Worm (Caenorhabditis elegans) whole organism, early embryonic: Measurements from ENCODE around the gene cyd-1.

Experiments
- B0310.2 ChIP-seq: sonication (generic microtip); optimal IDR thresholded peaks from 2 replicates; lab custom pipeline; 2016; ENCODE audit warnings: mild to moderate bottlenecking, missing genetic modification characterization, missing compliant biosample characterization
- F13C5.2 ChIP-seq: sonication (generic microtip); optimal IDR thresholded peaks from 2 replicates; lab custom pipeline; 2017; ENCODE audit warnings: mild to moderate bottlenecking, missing genetic modification characterization, inconsistent platforms, missing compliant biosample characterization
- aly-1 ChIP-seq: sonication (generic microtip); optimal IDR thresholded peaks from 2 replicates; lab custom pipeline; 2016; ENCODE audit warnings: missing genetic modification characterization, missing compliant biosample characterization
- ama-1 ChIP-seq: fragments of 150-350 bp; optimal IDR thresholded peaks from 2 replicates; lab custom pipeline; 2014
- ceh-13 ChIP-seq: fragments of 200-800 bp; sonication (Bioruptor generic); optimal IDR thresholded peaks from 2 replicates; lab custom pipeline; 2018; ENCODE audit warnings: mild to moderate bottlenecking, missing genetic modification characterization, missing compliant biosample characterization
- ceh-36 ChIP-seq: sonication (generic microtip); optimal IDR thresholded peaks from 2 replicates; lab custom pipeline; 2016; ENCODE audit warnings: missing genetic modification characterization, inconsistent platforms, missing compliant biosample characterization
- ets-7 ChIP-seq: sonication (generic microtip); optimal IDR thresholded peaks from 2 replicates; lab custom pipeline; 2016; ENCODE audit warnings: missing genotype, missing genetic modification characterization, missing compliant biosample characterization
- flt-1 ChIP-seq: fragments of 200-800 bp; sonication (Bioruptor generic); IDR thresholded peaks from 2 replicates; pipeline ENCODE4 v1.3.6; 2022; ENCODE audit warnings: missing genetic modification characterization, missing compliant biosample characterization
- hmbx-1 ChIP-seq: sonication (generic microtip); optimal IDR thresholded peaks from 2 replicates; lab custom pipeline; 2016; ENCODE audit warnings: mild to moderate bottlenecking, missing genetic modification characterization, missing compliant biosample characterization
- hmg-4 ChIP-seq: fragments of 200-800 bp; sonication (Bioruptor generic); optimal IDR thresholded peaks from 2 replicates; lab custom pipeline; 2018; ENCODE audit warnings: mild to moderate bottlenecking, missing genetic modification characterization, missing compliant biosample characterization
- hnd-1 ChIP-seq: sonication (generic microtip); optimal IDR thresholded peaks from 2 replicates; lab custom pipeline; 2016; ENCODE audit warnings: missing genetic modification characterization, missing compliant biosample characterization
- pes-1 ChIP-seq: fragments of 200-800 bp; sonication (Bioruptor generic); IDR thresholded peaks from 2 replicates; pipeline ENCODE4 v1.3.6; 2022; ENCODE audit warnings: missing genetic modification reagents, missing genetic modification characterization, missing compliant biosample characterization
- scrt-1 ChIP-seq: fragments of 200-800 bp; sonication (Bioruptor generic); IDR thresholded peaks from 2 replicates; pipeline ENCODE4 v1.3.6; 2022; ENCODE audit warnings: missing genetic modification characterization, missing compliant biosample characterization
- sea-1 ChIP-seq: fragments of 200-800 bp; sonication (Bioruptor generic); conservative IDR thresholded peaks from 2 replicates; pipeline ENCODE4 v1.3.6; 2022; ENCODE audit warnings: missing genetic modification characterization, missing compliant biosample characterization
- tbx-11 ChIP-seq: fragments of 200-800 bp; sonication (Bioruptor generic); IDR thresholded peaks from 2 replicates; pipeline ENCODE4 v1.3.6; 2022; ENCODE audit warnings: missing genetic modification characterization, missing compliant biosample characterization
- tbx-37 ChIP-seq: fragments of 200-800 bp; sonication (Bioruptor generic); conservative IDR thresholded peaks from 2 replicates; pipeline ENCODE4 v1.3.6; 2022; ENCODE audit warnings: missing genetic modification reagents, missing genetic modification characterization, missing compliant biosample characterization
- tra-4 ChIP-seq: sonication (generic microtip); optimal IDR thresholded peaks from 2 replicates; lab custom pipeline; 2017; ENCODE audit warnings: missing genetic modification characterization, missing compliant biosample characterization

The cyd-1 gene

ce11 chrII:12984709-12985108, 4.3 kb downstream of the cyd-1 start:
- TF ChIP-seq hmbx-1 (no peak), F13C5.2 (tag; lab: Kevin White, UChicago) (no peak), ceh-36 (tag; lab: Kevin White, UChicago) (no peak), ets-7 (tag; lab: Kevin White, UChicago) (no peak), pes-1 (no peak), ama-1 (lab: Kevin White, UChicago) (no peak)

- peak; percentile 32; the same call in 1 of the 2 replicates for TF ChIP-seq pes-1
- no peak for TF ChIP-seq ceh-13 (GFP tag; lab: Kevin White, UChicago)
These were observed 5.4 kb downstream of the cyd-1 start for ce11 chrII:12985813-12986212.

ce11 chrII:12987799-12988198, 7.4 kb downstream of the cyd-1 start:
- TF ChIP-seq hmg-4, result peak; percentile 44
- TF ChIP-seq scrt-1 (GFP tag; lab: Robert Waterston, UW), result no peak

- TF ChIP-seq hmbx-1, result no peak
- no peak for TF ChIP-seq sea-1 (GFP tag; lab: Robert Waterston, UW)
- no peak for TF ChIP-seq F13C5.2 (tag; lab: Kevin White, UChicago)
- TF ChIP-seq B0310.2 (tag; lab: Kevin White, UChicago), result no peak
- TF ChIP-seq tra-4 (tag; lab: Kevin White, UChicago), result no peak
- TF ChIP-seq tbx-11 (GFP tag; lab: Robert Waterston, UW), result no peak
- TF ChIP-seq pes-1, result no peak
- no peak for TF ChIP-seq ceh-13 (GFP tag; lab: Kevin White, UChicago)
- TF ChIP-seq hmg-4, result no peak
- TF ChIP-seq aly-1 (tag; lab: Kevin White, UChicago), result no peak
- no peak for TF ChIP-seq scrt-1 (GFP tag; lab: Robert Waterston, UW)
- no peak for TF ChIP-seq ceh-36 (tag; lab: Kevin White, UChicago)
- TF ChIP-seq tbx-37 (GFP tag; lab: Robert Waterston, UW), result no peak
- no peak for TF ChIP-seq ets-7 (tag; lab: Kevin White, UChicago)
- TF ChIP-seq ama-1 (lab: Kevin White, UChicago), result no peak
- no peak for TF ChIP-seq flt-1 (GFP tag; lab: Robert Waterston, UW)
- TF ChIP-seq hnd-1 (tag; lab: Kevin White, UChicago), result no peak
These were observed 9.8 kb downstream of the cyd-1 start for ce11 chrII:12990191-12990590.

- TF ChIP-seq tbx-37 (GFP tag; lab: Robert Waterston, UW), result no peak
- TF ChIP-seq flt-1 (GFP tag; lab: Robert Waterston, UW), result no peak
- no peak for TF ChIP-seq tbx-11 (GFP tag; lab: Robert Waterston, UW)
- TF ChIP-seq aly-1 (tag; lab: Kevin White, UChicago), result no peak
- TF ChIP-seq ets-7 (tag; lab: Kevin White, UChicago), result no peak
- no peak for TF ChIP-seq pes-1
- TF ChIP-seq tra-4 (tag; lab: Kevin White, UChicago), result no peak
- TF ChIP-seq hnd-1 (tag; lab: Kevin White, UChicago), result no peak
- no peak for TF ChIP-seq ceh-13 (GFP tag; lab: Kevin White, UChicago)
- no peak for TF ChIP-seq hmg-4
These were observed 10.7 kb downstream of the cyd-1 start for ce11 chrII:12990964-12991593.

ce11 chrII:12991594-12991993, 11.2 kb downstream of the cyd-1 start:
- TF ChIP-seq ama-1 (lab: Kevin White, UChicago) (no peak), hmbx-1 (no peak), tbx-37 (GFP tag; lab: Robert Waterston, UW) (no peak), hmg-4 (no peak), F13C5.2 (tag; lab: Kevin White, UChicago) (no peak), scrt-1 (GFP tag; lab: Robert Waterston, UW) (no peak), pes-1 (no peak), ceh-13 (GFP tag; lab: Kevin White, UChicago) (no peak), tbx-11 (GFP tag; lab: Robert Waterston, UW) (no peak), flt-1 (GFP tag; lab: Robert Waterston, UW) (no peak), tra-4 (tag; lab: Kevin White, UChicago) (no peak), ceh-36 (tag; lab: Kevin White, UChicago) (no peak), aly-1 (tag; lab: Kevin White, UChicago) (no peak), sea-1 (GFP tag; lab: Robert Waterston, UW) (no peak), ets-7 (tag; lab: Kevin White, UChicago) (no peak), B0310.2 (tag; lab: Kevin White, UChicago) (no peak)

ce11 chrII:12992193-12992592, 11.8 kb downstream of the cyd-1 start:
- TF ChIP-seq flt-1 (GFP tag; lab: Robert Waterston, UW), result no peak
- TF ChIP-seq scrt-1 (GFP tag; lab: Robert Waterston, UW), result no peak
- no peak for TF ChIP-seq ama-1 (lab: Kevin White, UChicago)
- TF ChIP-seq ceh-13 (GFP tag; lab: Kevin White, UChicago), result no peak
- TF ChIP-seq tra-4 (tag; lab: Kevin White, UChicago), result no peak
- TF ChIP-seq tbx-11 (GFP tag; lab: Robert Waterston, UW), result no peak
- TF ChIP-seq ets-7 (tag; lab: Kevin White, UChicago), result no peak
- no peak; the same call in 1 of the 2 replicates for TF ChIP-seq pes-1
- no peak for TF ChIP-seq aly-1 (tag; lab: Kevin White, UChicago)
- TF ChIP-seq ceh-36 (tag; lab: Kevin White, UChicago), result no peak
- TF ChIP-seq hmg-4, result no peak
- TF ChIP-seq B0310.2 (tag; lab: Kevin White, UChicago), result no peak
- TF ChIP-seq hnd-1 (tag; lab: Kevin White, UChicago), result no peak
- no peak for TF ChIP-seq tbx-37 (GFP tag; lab: Robert Waterston, UW)
- no peak for TF ChIP-seq sea-1 (GFP tag; lab: Robert Waterston, UW)
- no peak for TF ChIP-seq hmbx-1
- TF ChIP-seq F13C5.2 (tag; lab: Kevin White, UChicago), result no peak
